Fruit fly (Drosophila melanogaster) whole organism, embryonic: ENCODE data around the gene Cpr67Fa2.
A peak's percentile ranks its signal among the peaks of the same experiment; 100 is the strongest.

Experiments used
- ATbp ChIP-seq: fragments of 200-800 bp; sonication (Bioruptor generic); optimal IDR thresholded peaks from 2 replicates; lab custom pipeline; 2017; ENCODE audit warnings: missing biosample characterization, mild to moderate bottlenecking, missing genetic modification characterization, missing genetic modification reagents
- BtbVII ChIP-seq: fragments of 200-800 bp; sonication (Bioruptor generic); optimal IDR thresholded peaks from 3 replicates; lab custom pipeline; 2017; ENCODE audit warnings: missing biosample characterization, mild to moderate bottlenecking, missing genetic modification characterization
- CG10274 ChIP-seq: fragments of 200-800 bp; sonication (Bioruptor generic); optimal IDR thresholded peaks from 3 replicates; lab custom pipeline; 2017; ENCODE audit warnings: missing biosample characterization, mild to moderate bottlenecking, missing genetic modification characterization
- CG10565 ChIP-seq: fragments of 200-800 bp; sonication (Bioruptor generic); optimal IDR thresholded peaks from 3 replicates; lab custom pipeline; 2016; ENCODE audit warnings: missing biosample characterization, mild to moderate bottlenecking, missing genetic modification characterization
- CG10959 ChIP-seq: fragments of 200-800 bp; sonication (Bioruptor generic); IDR thresholded peaks from 2 replicates; pipeline ENCODE4 v1.3.6; 2022; ENCODE audit warnings: missing biosample characterization, missing genetic modification characterization
- CG11085 ChIP-seq: fragments of 200-800 bp; sonication (Bioruptor generic); IDR thresholded peaks from 2 replicates; pipeline ENCODE4 v1.3.6; 2022; ENCODE audit warnings: missing biosample characterization, missing genetic modification characterization
- CG11093 ChIP-seq: fragments of 200-800 bp; sonication (Bioruptor generic); IDR thresholded peaks from 3 replicates; pipeline ENCODE4 v1.3.6; 2022; ENCODE audit warnings: missing biosample characterization, missing genetic modification characterization
- CG11696 ChIP-seq: fragments of 200-800 bp; sonication (Bioruptor generic); IDR thresholded peaks from 2 replicates; pipeline ENCODE4 v1.3.6; 2022; ENCODE audit warnings: missing biosample characterization, missing genetic modification characterization
- CG12219 ChIP-seq: fragments of 200-800 bp; sonication (Bioruptor generic); optimal IDR thresholded peaks from 3 replicates; lab custom pipeline; 2018; ENCODE audit warnings: missing biosample characterization, mild to moderate bottlenecking, missing genetic modification characterization
- CG1233 ChIP-seq: fragments of 200-800 bp; sonication (Bioruptor generic); optimal IDR thresholded peaks from 4 replicates; lab custom pipeline; 2018; ENCODE audit warnings: missing biosample characterization, mild to moderate bottlenecking, missing genetic modification characterization
- CG13296 ChIP-seq: fragments of 200-800 bp; sonication (Bioruptor generic); optimal IDR thresholded peaks from 3 replicates; lab custom pipeline; 2018; ENCODE audit warnings: missing biosample characterization, mild to moderate bottlenecking, missing genetic modification characterization
- CG14710 ChIP-seq: fragments of 200-800 bp; sonication (Bioruptor generic); optimal IDR thresholded peaks from 3 replicates; lab custom pipeline; 2019; ENCODE audit warnings: missing biosample characterization, mild to moderate bottlenecking, missing genetic modification characterization, moderate library complexity
- CG1529 ChIP-seq: fragments of 200-800 bp; sonication (Bioruptor generic); optimal IDR thresholded peaks from 3 replicates; lab custom pipeline; 2018; ENCODE audit warnings: missing biosample characterization, missing genetic modification characterization
- CG2116 ChIP-seq: fragments of 200-800 bp; sonication (Bioruptor generic); optimal IDR thresholded peaks from 3 replicates; lab custom pipeline; 2018; ENCODE audit warnings: missing biosample characterization, mild to moderate bottlenecking, missing genetic modification characterization
- CG3726 ChIP-seq: fragments of 200-800 bp; sonication (Bioruptor generic); IDR thresholded peaks from 3 replicates; pipeline ENCODE4, ENCODE4 v1.3.6; 2022; ENCODE audit warnings: missing biosample characterization, missing genetic modification characterization
- CG3838 ChIP-seq: fragments of 200-800 bp; sonication (Bioruptor generic); optimal IDR thresholded peaks from 3 replicates; lab custom pipeline; 2016; ENCODE audit warnings: missing biosample characterization, missing genetic modification characterization
- CG4404 ChIP-seq: fragments of 200-800 bp; sonication (Bioruptor generic); IDR thresholded peaks from 2 replicates; pipeline ENCODE4 v1.3.6; 2022; ENCODE audit warnings: missing biosample characterization, missing genetic modification characterization
- CG4424 ChIP-seq: fragments of 200-800 bp; sonication (Bioruptor generic); optimal IDR thresholded peaks from 3 replicates; lab custom pipeline; 2016; ENCODE audit warnings: missing biosample characterization, missing genetic modification characterization
- CG8281 ChIP-seq: fragments of 200-800 bp; sonication (Bioruptor generic); optimal IDR thresholded peaks from 2 replicates; lab custom pipeline; 2018; ENCODE audit warnings: missing biosample characterization, mild to moderate bottlenecking, missing genetic modification characterization, moderate library complexity
- CG8359 ChIP-seq: fragments of 200-800 bp; sonication (Bioruptor generic); optimal IDR thresholded peaks from 2 replicates; lab custom pipeline; 2017; ENCODE audit warnings: missing biosample characterization, mild to moderate bottlenecking, missing genetic modification characterization, borderline replicate concordance
- CG9437 ChIP-seq: fragments of 200-800 bp; sonication (Bioruptor generic); optimal IDR thresholded peaks from 2 replicates; lab custom pipeline; 2018; ENCODE audit warnings: missing biosample characterization, mild to moderate bottlenecking, missing genetic modification characterization
- CG9932 ChIP-seq: fragments of 200-800 bp; sonication (Bioruptor generic); IDR thresholded peaks from 2 replicates; pipeline ENCODE4 v1.3.6; 2022; ENCODE audit warnings: missing biosample characterization, missing genetic modification characterization
- CHES-1-like ChIP-seq: fragments of 200-800 bp; sonication (Bioruptor generic); optimal IDR thresholded peaks from 2 replicates; lab custom pipeline; 2016; ENCODE audit warnings: missing biosample characterization, missing genetic modification characterization
- Dad ChIP-seq: fragments of 200-800 bp; sonication (Bioruptor generic); optimal IDR thresholded peaks from 3 replicates; lab custom pipeline; 2016; ENCODE audit warnings: missing biosample characterization, missing genetic modification characterization
- Doc3 ChIP-seq: fragments of 200-800 bp; sonication (Bioruptor generic); IDR thresholded peaks from 3 replicates; pipeline ENCODE4 v1.3.6; 2022; ENCODE audit warnings: missing biosample characterization, missing genetic modification characterization; ENCODE audit not compliant: partially characterized antibody
- Dref ChIP-seq: fragments of 200-800 bp; sonication (Bioruptor generic); IDR thresholded peaks from 2 replicates; pipeline ENCODE4 v1.3.6; 2022; ENCODE audit warnings: missing biosample characterization, missing genetic modification characterization
- ERR ChIP-seq: fragments of 200-800 bp; sonication (Bioruptor generic); optimal IDR thresholded peaks from 2 replicates; lab custom pipeline; 2016; ENCODE audit warnings: missing biosample characterization, missing genetic modification characterization
- Ets97D ChIP-seq: fragments of 200-800 bp; sonication (Bioruptor generic); optimal IDR thresholded peaks from 3 replicates; lab custom pipeline; 2016; ENCODE audit warnings: missing biosample characterization, missing genetic modification characterization
- Hand ChIP-seq: fragments of 200-800 bp; sonication (Bioruptor generic); optimal IDR thresholded peaks from 2 replicates; lab custom pipeline; 2017; ENCODE audit warnings: mild to moderate bottlenecking, missing biosample characterization, missing genetic modification reagents, missing genetic modification characterization
- Lim3 ChIP-seq: fragments of 200-800 bp; sonication (Bioruptor generic); IDR thresholded peaks from 2 replicates; pipeline ENCODE4 v1.3.6; 2022; ENCODE audit warnings: missing biosample characterization, missing genetic modification characterization
- ato ChIP-seq: fragments of 200-800 bp; sonication (Bioruptor generic); IDR thresholded peaks from 2 replicates; pipeline ENCODE4 v1.3.6; 2022; ENCODE audit warnings: missing biosample characterization, missing genetic modification characterization; ENCODE audit not compliant: partially characterized antibody
- cad ChIP-seq: fragments of >200 bp; optimal IDR thresholded peaks from 2 replicates; lab custom pipeline; 2017; ENCODE audit warnings: missing biosample characterization, missing genetic modification characterization
- cg ChIP-seq: fragments of 200-800 bp; sonication (Bioruptor generic); optimal IDR thresholded peaks from 3 replicates; lab custom pipeline; 2019; ENCODE audit warnings: missing biosample characterization, mild to moderate bottlenecking, missing genetic modification characterization, moderate library complexity
- chinmo ChIP-seq: fragments of 200-800 bp; sonication (Bioruptor generic); IDR thresholded peaks from 4 replicates; pipeline ENCODE4 v1.3.6; 2022; ENCODE audit warnings: missing biosample characterization, missing genetic modification characterization; ENCODE audit not compliant: partially characterized antibody
- corto ChIP-seq: fragments of 200-800 bp; sonication (Bioruptor generic); optimal IDR thresholded peaks from 2 replicates; lab custom pipeline; 2016; ENCODE audit warnings: missing biosample characterization, mild to moderate bottlenecking, missing genetic modification characterization, moderate library complexity
- disco-r ChIP-seq: fragments of 200-800 bp; sonication (Bioruptor generic); optimal IDR thresholded peaks from 2 replicates; lab custom pipeline; 2016; ENCODE audit warnings: missing biosample characterization, missing genetic modification characterization
- esg ChIP-seq: fragments of 200-800 bp; sonication (Bioruptor generic); conservative IDR thresholded peaks from 2 replicates; pipeline ENCODE4 v1.3.6; 2022; ENCODE audit warnings: missing biosample characterization, missing genetic modification characterization
- fd102C ChIP-seq: fragments of 200-800 bp; sonication (Bioruptor generic); optimal IDR thresholded peaks from 2 replicates; lab custom pipeline; 2018; ENCODE audit warnings: missing biosample characterization, mild to moderate bottlenecking, missing genetic modification characterization, moderate library complexity
- fd64A ChIP-seq: fragments of 200-800 bp; sonication (Bioruptor generic); optimal IDR thresholded peaks from 3 replicates; lab custom pipeline; 2018; ENCODE audit warnings: missing biosample characterization, mild to moderate bottlenecking, missing genetic modification characterization
- grn ChIP-seq: fragments of 200-800 bp; sonication (Bioruptor generic); optimal IDR thresholded peaks from 3 replicates; lab custom pipeline; 2017; ENCODE audit warnings: missing biosample characterization, missing genetic modification characterization
- insv ChIP-seq, 2 experiments: fragments of 200-800 bp; sonication (Bioruptor generic); optimal IDR thresholded peaks; 3 replicates each; lab custom pipeline; 2016 to 2018; ENCODE audit warnings: missing biosample characterization in 2 of 2, missing genetic modification characterization in 2 of 2
- jing ChIP-seq: fragments of 200-800 bp; sonication (Bioruptor generic); optimal IDR thresholded peaks from 2 replicates; lab custom pipeline; 2018; ENCODE audit warnings: missing biosample characterization, mild to moderate bottlenecking, missing genetic modification characterization
- mirr ChIP-seq: fragments of 200-800 bp; sonication (Bioruptor generic); optimal IDR thresholded peaks from 3 replicates; lab custom pipeline; 2018; ENCODE audit warnings: missing biosample characterization, mild to moderate bottlenecking, missing genetic modification characterization
- nerfin-1 ChIP-seq: fragments of 200-800 bp; sonication (Bioruptor generic); optimal IDR thresholded peaks from 3 replicates; lab custom pipeline; 2019; ENCODE audit warnings: missing biosample characterization, mild to moderate bottlenecking, missing genetic modification characterization, moderate library complexity
- org-1 ChIP-seq: fragments of 200-800 bp; sonication (Bioruptor generic); optimal IDR thresholded peaks from 2 replicates; lab custom pipeline; 2017; ENCODE audit warnings: missing biosample characterization, missing genetic modification characterization
- ranshi ChIP-seq: fragments of 200-800 bp; sonication (Bioruptor generic); IDR thresholded peaks from 2 replicates; pipeline ENCODE4 v1.3.6; 2022; ENCODE audit warnings: missing biosample characterization, missing genetic modification characterization
- salm ChIP-seq: fragments of 200-800 bp; sonication (Bioruptor generic); optimal IDR thresholded peaks from 2 replicates; lab custom pipeline; 2018; ENCODE audit warnings: missing biosample characterization, mild to moderate bottlenecking, missing genetic modification characterization
- unc-4 ChIP-seq: fragments of 200-800 bp; sonication (Bioruptor generic); IDR thresholded peaks from 2 replicates; pipeline ENCODE4 v1.3.6; 2022; ENCODE audit warnings: missing biosample characterization, missing genetic modification characterization; ENCODE audit not compliant: partially characterized antibody
- vfl ChIP-seq: fragments of 200-800 bp; sonication (Bioruptor generic); optimal IDR thresholded peaks from 2 replicates; lab custom pipeline; 2016; ENCODE audit warnings: missing biosample characterization, missing genetic modification characterization
- vnd ChIP-seq: fragments of 200-800 bp; sonication (Bioruptor generic); IDR thresholded peaks from 3 replicates; pipeline ENCODE4 v1.3.6; 2022; ENCODE audit warnings: missing biosample characterization, missing genetic modification characterization; ENCODE audit not compliant: partially characterized antibody
- wor ChIP-seq: fragments of 200-800 bp; sonication (Bioruptor generic); IDR thresholded peaks from 2 replicates; pipeline ENCODE4 v1.3.6; 2022; ENCODE audit warnings: missing biosample characterization, missing genetic modification characterization
- zfh2 ChIP-seq: fragments of 200-800 bp; sonication (Bioruptor generic); optimal IDR thresholded peaks from 2 replicates; lab custom pipeline; 2016; ENCODE audit warnings: missing biosample characterization, missing genetic modification characterization

Cpr67Fa2 gene

dm6 chr3L:10858569-10858968 is 32.9 kb upstream of the Cpr67Fa2 start (continued):
- TF ChIP-seq CG9932 (no peak), vnd (GFP tag; lab: Robert Waterston, UW) (no peak), cg (GFP tag; lab: Kevin White, UChicago) (peak; percentile 15), CG9437 (GFP tag; lab: Kevin White, UChicago) (no peak), Lim3 (GFP tag; lab: Robert Waterston, UW) (no peak), fd64A (GFP tag; lab: Kevin White, UChicago) (peak; percentile 31), ATbp (GFP tag; lab: Kevin White, UChicago) (peak; percentile 46), CG8281 (tag; lab: Kevin White, UChicago) (no peak), CG3838 (GFP tag; lab: Kevin White, UChicago) (no peak), Dref (GFP tag; lab: Robert Waterston, UW) (no peak), CG4404 (GFP tag; lab: Robert Waterston, UW) (no peak), CHES-1-like (GFP tag; lab: Kevin White, UChicago) (no peak), esg (GFP tag; lab: Robert Waterston, UW) (no peak), cad (no peak), org-1 (GFP tag; lab: Kevin White, UChicago) (no peak), CG2116 (GFP tag; lab: Kevin White, UChicago) (peak; percentile 15), wor (GFP tag; lab: Robert Waterston, UW) (no peak), Ets97D (GFP tag; lab: Kevin White, UChicago) (no peak), CG10959 (no peak), jing (GFP tag; lab: Kevin White, UChicago) (no peak), CG12219 (GFP tag; lab: Kevin White, UChicago) (peak; percentile 4), insv (GFP tag; optimal IDR thresholded peaks at IDR 0.05; lab: Kevin White, UChicago) (no peak), CG11085 (GFP tag; lab: Robert Waterston, UW) (no peak), corto (GFP tag; lab: Kevin White, UChicago) (no peak), ERR (GFP tag; lab: Kevin White, UChicago) (no peak), ranshi (GFP tag; lab: Robert Waterston, UW) (no peak), Doc3 (GFP tag; lab: Robert Waterston, UW) (no peak), fd102C (no peak), CG11696 (GFP tag; lab: Robert Waterston, UW) (no peak), CG8359 (GFP tag; lab: Kevin White, UChicago) (no peak), ato (no peak), disco-r (GFP tag; lab: Kevin White, UChicago) (no peak), chinmo (no peak), CG10274 (GFP tag; lab: Kevin White, UChicago) (no peak), unc-4 (no peak), CG4424 (GFP tag; lab: Kevin White, UChicago) (peak; percentile 18), CG10565 (GFP tag; lab: Kevin White, UChicago) (no peak), CG1233 (GFP tag; lab: Kevin White, UChicago) (peak; percentile 36), Hand (GFP tag; lab: Kevin White, UChicago) (no peak), mirr (GFP tag; lab: Kevin White, UChicago) (no peak), nerfin-1 (tag; lab: Kevin White, UChicago) (peak; percentile 48), vfl (GFP tag; lab: Kevin White, UChicago) (no peak), zfh2 (GFP tag; lab: Kevin White, UChicago) (no peak), CG1529 (GFP tag; lab: Kevin White, UChicago) (peak; percentile 48), Dad (GFP tag; lab: Kevin White, UChicago) (peak; percentile 31), CG14710 (tag; lab: Kevin White, UChicago) (peak; percentile 35), CG3726 (GFP tag; lab: Robert Waterston, UW) (no peak), CG11093 (GFP tag; lab: Robert Waterston, UW) (no peak), BtbVII (GFP tag; lab: Kevin White, UChicago) (no peak), CG13296 (GFP tag; lab: Kevin White, UChicago) (no peak), grn (peak; percentile 39), salm (tag; lab: Kevin White, UChicago) (no peak)
